Worm (Caenorhabditis elegans) whole organism, late embryonic: ENCODE measurements around the gene F22F7.11.
A peak's percentile ranks its signal among the peaks of the same experiment; 100 is the strongest.

Source experiments
- K02D7.2 ChIP-seq: sonication (generic microtip); optimal IDR thresholded peaks from 2 replicates; lab custom pipeline; 2017; ENCODE audit warnings: mild to moderate bottlenecking, missing genetic modification characterization, missing compliant biosample characterization
- Y22D7AL.16 ChIP-seq: sonication (generic microtip); optimal IDR thresholded peaks from 2 replicates; lab custom pipeline; 2016; ENCODE audit warnings: missing genetic modification characterization, missing compliant biosample characterization
- ceh-18 ChIP-seq: sonication (generic microtip); optimal IDR thresholded peaks from 2 replicates; lab custom pipeline; 2016; ENCODE audit warnings: missing genetic modification characterization, missing compliant biosample characterization
- ceh-19 ChIP-seq: fragments of 200-800 bp; sonication (Bioruptor generic); optimal IDR thresholded peaks from 2 replicates; lab custom pipeline; 2018; ENCODE audit warnings: mild to moderate bottlenecking, missing genetic modification characterization, missing compliant biosample characterization
- ceh-2 ChIP-seq: sonication (generic microtip); optimal IDR thresholded peaks from 2 replicates; lab custom pipeline; 2016; ENCODE audit warnings: missing genotype, missing genetic modification characterization, missing compliant biosample characterization
- ceh-22 ChIP-seq: sonication (generic microtip); optimal IDR thresholded peaks from 2 replicates; lab custom pipeline; 2017; ENCODE audit warnings: missing biosample characterization, missing genetic modification characterization
- ceh-24 ChIP-seq: sonication (generic microtip); optimal IDR thresholded peaks from 2 replicates; lab custom pipeline; 2016; ENCODE audit warnings: mild to moderate bottlenecking, missing genetic modification characterization, missing compliant biosample characterization
- ceh-31 ChIP-seq: sonication (generic microtip); optimal IDR thresholded peaks from 2 replicates; lab custom pipeline; 2016; ENCODE audit warnings: missing genetic modification characterization, missing compliant biosample characterization
- ceh-34 ChIP-seq: sonication (generic microtip); optimal IDR thresholded peaks from 2 replicates; lab custom pipeline; 2016; ENCODE audit warnings: mild to moderate bottlenecking, missing genetic modification characterization, missing compliant biosample characterization
- ceh-45 ChIP-seq: fragments of 200-800 bp; sonication (Bioruptor generic); IDR thresholded peaks from 2 replicates; pipeline ENCODE4 v1.3.6; 2022; ENCODE audit warnings: missing genetic modification reagents, missing genetic modification characterization, missing compliant biosample characterization
- ceh-48 ChIP-seq: sonication (generic microtip); optimal IDR thresholded peaks from 2 replicates; lab custom pipeline; 2016; ENCODE audit warnings: missing genetic modification characterization, inconsistent platforms, missing compliant biosample characterization
- ceh-9 ChIP-seq: sonication (generic microtip); optimal IDR thresholded peaks from 2 replicates; lab custom pipeline; 2016; ENCODE audit warnings: mild to moderate bottlenecking, missing genetic modification characterization, inconsistent platforms, missing compliant biosample characterization
- che-1 ChIP-seq: sonication (generic microtip); optimal IDR thresholded peaks from 2 replicates; lab custom pipeline; 2016; ENCODE audit warnings: mild to moderate bottlenecking, missing genetic modification characterization, missing compliant biosample characterization
- dmd-4 ChIP-seq: sonication (generic microtip); optimal IDR thresholded peaks from 2 replicates; lab custom pipeline; 2016; ENCODE audit warnings: borderline replicate concordance, missing genetic modification characterization, missing compliant biosample characterization
- dve-1 ChIP-seq: sonication (generic microtip); optimal IDR thresholded peaks from 2 replicates; lab custom pipeline; 2017; ENCODE audit warnings: antibody characterized with exemption, mild to moderate bottlenecking, missing genetic modification characterization, missing compliant biosample characterization
- elt-2 ChIP-seq: sonication (generic microtip); optimal IDR thresholded peaks from 2 replicates; lab custom pipeline; 2016; ENCODE audit warnings: missing genetic modification reagents, missing genetic modification characterization, missing compliant biosample characterization
- elt-4 ChIP-seq: sonication (generic microtip); optimal IDR thresholded peaks from 2 replicates; lab custom pipeline; 2016; ENCODE audit warnings: missing genetic modification characterization, missing compliant biosample characterization
- eyg-1 ChIP-seq: sonication (generic microtip); optimal IDR thresholded peaks from 2 replicates; lab custom pipeline; 2016; ENCODE audit warnings: missing genotype, missing genetic modification characterization, missing compliant biosample characterization
- fkh-6 ChIP-seq: sonication (generic microtip); optimal IDR thresholded peaks from 2 replicates; lab custom pipeline; 2016; ENCODE audit warnings: missing genetic modification characterization, missing compliant biosample characterization
- hlh-15 ChIP-seq: sonication (generic microtip); optimal IDR thresholded peaks from 2 replicates; lab custom pipeline; 2016; ENCODE audit warnings: missing genetic modification characterization, missing compliant biosample characterization
- lin-11 ChIP-seq: fragments of 200-800 bp; sonication (Bioruptor generic); optimal IDR thresholded peaks from 2 replicates; lab custom pipeline; 2018; ENCODE audit warnings: mild to moderate bottlenecking, missing genetic modification characterization, missing compliant biosample characterization
- madf-2 ChIP-seq: sonication (generic microtip); optimal IDR thresholded peaks from 2 replicates; lab custom pipeline; 2017; ENCODE audit warnings: missing genetic modification characterization, missing compliant biosample characterization
- nfya-1 ChIP-seq: sonication (generic microtip); optimal IDR thresholded peaks from 2 replicates; lab custom pipeline; 2017; ENCODE audit warnings: missing genetic modification characterization, mild to moderate bottlenecking, missing compliant biosample characterization, antibody characterized with exemption, moderate library complexity
- nhr-11 ChIP-seq: fragments of 150-350 bp; optimal IDR thresholded peaks from 2 replicates; lab custom pipeline; 2014; ENCODE audit warnings: missing biosample characterization, missing genetic modification characterization
- npax-4 ChIP-seq: sonication (generic microtip); optimal IDR thresholded peaks from 2 replicates; lab custom pipeline; 2016; ENCODE audit warnings: missing genetic modification characterization, missing compliant biosample characterization
- pag-3 ChIP-seq: sonication (generic microtip); optimal IDR thresholded peaks from 2 replicates; lab custom pipeline; 2016; ENCODE audit warnings: missing compliant biosample characterization, missing genetic modification characterization, borderline replicate concordance
- pha-2 ChIP-seq: sonication (generic microtip); optimal IDR thresholded peaks from 2 replicates; lab custom pipeline; 2017; ENCODE audit warnings: mild to moderate bottlenecking, missing genetic modification characterization, missing compliant biosample characterization
- pqm-1 ChIP-seq: sonication (generic microtip); optimal IDR thresholded peaks from 2 replicates; lab custom pipeline; 2016; ENCODE audit warnings: missing genetic modification characterization, missing compliant biosample characterization
- ref-2 ChIP-seq: sonication (generic microtip); optimal IDR thresholded peaks from 2 replicates; lab custom pipeline; 2016; ENCODE audit warnings: missing genetic modification characterization, missing compliant biosample characterization
- sox-4 ChIP-seq: sonication (generic microtip); optimal IDR thresholded peaks from 2 replicates; lab custom pipeline; 2017; ENCODE audit warnings: mild to moderate bottlenecking, missing genetic modification characterization, inconsistent platforms, missing compliant biosample characterization
- syd-9 ChIP-seq: sonication (generic microtip); optimal IDR thresholded peaks from 2 replicates; lab custom pipeline; 2016; ENCODE audit warnings: mild to moderate bottlenecking, missing genetic modification characterization, moderate library complexity, missing compliant biosample characterization
- ttx-3 ChIP-seq: sonication (generic microtip); optimal IDR thresholded peaks from 2 replicates; lab custom pipeline; 2016; ENCODE audit warnings: missing genetic modification reagents, missing genetic modification characterization, missing compliant biosample characterization
- unc-3 ChIP-seq, 2 experiments: fragments of 200-800 bp in 1 of 2; sonication (Bioruptor generic) in 1 of 2; sonication (generic microtip) in 1 of 2; conservative IDR thresholded peaks in 1 of 2; optimal IDR thresholded peaks in 1 of 2; 2 replicates each; pipeline versions ENCODE4 v1.3.6 to Lab custom; 2016 to 2022; ENCODE audit warnings: missing compliant biosample characterization in 2 of 2, missing genetic modification characterization in 2 of 2, missing genetic modification reagents in 1 of 2
- unc-42 ChIP-seq: sonication (generic microtip); optimal IDR thresholded peaks from 2 replicates; lab custom pipeline; 2016; ENCODE audit warnings: missing genotype, missing genetic modification characterization, missing compliant biosample characterization
- zip-5 ChIP-seq: sonication (generic microtip); optimal IDR thresholded peaks from 2 replicates; lab custom pipeline; 2016; ENCODE audit warnings: missing genetic modification characterization, missing compliant biosample characterization
- ztf-16 ChIP-seq: sonication (generic microtip); optimal IDR thresholded peaks from 2 replicates; lab custom pipeline; 2017; ENCODE audit warnings: missing genetic modification characterization, missing compliant biosample characterization

Gene F22F7.11

ce11 chrV:2097653-2098052 is 22.0 kb upstream of the F22F7.11 start, which contains the start of gene clec-208:
clec-208 (plus strand) TSS chrV:2097953.
- TF ChIP-seq nhr-11 = no peak
- no peak for TF ChIP-seq sox-4 (tag; lab: Kevin White, UChicago)
- TF ChIP-seq ceh-31 (tag; lab: Kevin White, UChicago) = no peak
- no peak for TF ChIP-seq ztf-16 (tag; lab: Kevin White, UChicago)
- TF ChIP-seq zip-5 (tag; lab: Kevin White, UChicago) = no peak
- no peak for TF ChIP-seq ceh-2

ce11 chrV:2099040-2099439 is 20.6 kb upstream of the F22F7.11 start, which contains the start of gene F36F12.7:
F36F12.7 (plus strand) TSS chrV:2099340.
- no peak for TF ChIP-seq npax-4 (tag; lab: Kevin White, UChicago)
- TF ChIP-seq pha-2 (tag; lab: Kevin White, UChicago) = no peak
- TF ChIP-seq dve-1 (tag; lab: Kevin White, UChicago) = no peak
- no peak for TF ChIP-seq fkh-6 (tag; lab: Kevin White, UChicago)
- TF ChIP-seq pag-3 (tag; lab: Kevin White, UChicago) = no peak
- TF ChIP-seq ttx-3 (tag; lab: Kevin White, UChicago) = no peak
- no peak for TF ChIP-seq ceh-18 (tag; lab: Kevin White, UChicago)
- TF ChIP-seq dmd-4 = no peak
- no peak for TF ChIP-seq syd-9
- TF ChIP-seq ceh-34 (tag; lab: Kevin White, UChicago) = no peak
- no peak for TF ChIP-seq ceh-9 (tag; lab: Kevin White, UChicago)
- no peak for TF ChIP-seq Y22D7AL.16 (tag; lab: Kevin White, UChicago)
- TF ChIP-seq sox-4 (tag; lab: Kevin White, UChicago) = no peak
- no peak for TF ChIP-seq che-1
- no peak for TF ChIP-seq madf-2 (tag; lab: Kevin White, UChicago)
- no peak for TF ChIP-seq unc-3 (GFP tag; conservative IDR thresholded peaks at IDR 0.05; lab: Robert Waterston, UW)
- TF ChIP-seq unc-3 (tag; optimal IDR thresholded peaks at IDR 0.05; lab: Kevin White, UChicago) = no peak
- no peak for TF ChIP-seq ref-2 (tag; lab: Kevin White, UChicago)
- no peak for TF ChIP-seq ceh-45
- TF ChIP-seq hlh-15 (tag; lab: Kevin White, UChicago) = no peak
- TF ChIP-seq eyg-1 (tag; lab: Kevin White, UChicago) = no peak

- TF ChIP-seq K02D7.2 (no peak), elt-4 (no peak), ceh-19 (GFP tag; lab: Kevin White, UChicago) (no peak), dve-1 (tag; lab: Kevin White, UChicago) (no peak), ceh-22 (tag; lab: Kevin White, UChicago) (no peak), pqm-1 (no peak), madf-2 (tag; lab: Kevin White, UChicago) (no peak), ceh-24 (tag; lab: Kevin White, UChicago) (no peak), lin-11 (tag; lab: Kevin White, UChicago) (no peak)
These were observed 16.5 kb upstream of the F22F7.11 start, which contains the start of gene F36F12.1 for ce11 chrV:2103118-2103517. F36F12.1 (minus strand) TSS chrV:2103218.

- TF ChIP-seq zip-5 (tag; lab: Kevin White, UChicago) (no peak), elt-2 (tag; lab: Kevin White, UChicago) (no peak), madf-2 (tag; lab: Kevin White, UChicago) (no peak)
These were observed 13.7 kb upstream of the F22F7.11 start, which contains the start of gene F22F7.4 for ce11 chrV:2105976-2106375. F22F7.4 (minus strand) TSS chrV:2106076.

- peak; percentile 11 for TF ChIP-seq nfya-1 (tag; lab: Kevin White, UChicago)
- TF ChIP-seq unc-42 (tag; lab: Kevin White, UChicago) = peak; percentile 82
- peak; percentile 19 for TF ChIP-seq ceh-31 (tag; lab: Kevin White, UChicago)
- TF ChIP-seq ceh-24 (tag; lab: Kevin White, UChicago) = no peak
- TF ChIP-seq ceh-48 (tag; lab: Kevin White, UChicago) = peak; percentile 62
- TF ChIP-seq, all 69 proteins: peak for 4
These were observed 10.3 kb upstream of the F22F7.11 start, which contains the start of gene ckb-4 for ce11 chrV:2109295-2109694. ckb-4 (minus strand) TSS chrV:2109434.
